Worm (Caenorhabditis elegans) whole organism, L1 larva: ENCODE results near the gene ddx-46.

ENCODE experiments used
- aly-2 ChIP-seq: fragments of 150-350 bp; optimal IDR thresholded peaks from 2 replicates; lab custom pipeline; 2014; ENCODE audit warnings: missing biosample characterization, missing genetic modification characterization
- ama-1 ChIP-seq: fragments of 150-350 bp; optimal IDR thresholded peaks from 2 replicates; lab custom pipeline; 2014
- ceh-63 ChIP-seq: fragments of 200-800 bp; sonication (Bioruptor generic); optimal IDR thresholded peaks from 2 replicates; lab custom pipeline; 2018; ENCODE audit warnings: mild to moderate bottlenecking, missing genetic modification characterization, missing compliant biosample characterization
- ceh-82 ChIP-seq, 3 experiments: fragments of 150-350 bp in 1 of 3; sonication (generic microtip) in 2 of 3; optimal IDR thresholded peaks; 2 replicates each; lab custom pipeline; 2014 to 2017; ENCODE audit warnings: missing biosample characterization in 3 of 3, missing genetic modification characterization in 3 of 3
- lin-15B ChIP-seq: fragments of 150-350 bp; sonication (generic microtip); optimal IDR thresholded peaks from 3 replicates; lab custom pipeline; 2014; ENCODE audit warnings: missing biosample characterization, missing genetic modification characterization
- lin-35 ChIP-seq, 2 experiments: fragments of 150-350 bp; optimal IDR thresholded peaks; 2 replicates each; lab custom pipeline; 2014; ENCODE audit warnings: missing biosample characterization in 2 of 2, missing genetic modification characterization in 2 of 2, missing genetic modification reagents in 2 of 2
- lsy-2 ChIP-seq, 2 experiments: fragments of 150-350 bp; optimal IDR thresholded peaks; 2 replicates each; lab custom pipeline; 2014; ENCODE audit warnings: missing biosample characterization in 2 of 2, missing genetic modification characterization in 2 of 2
- nhr-11 ChIP-seq: fragments of 150-350 bp; optimal IDR thresholded peaks from 2 replicates; lab custom pipeline; 2014; ENCODE audit warnings: missing biosample characterization, missing genetic modification characterization
- nhr-20 ChIP-seq: sonication (generic microtip); optimal IDR thresholded peaks from 2 replicates; lab custom pipeline; 2016; ENCODE audit warnings: mild to moderate bottlenecking, missing genetic modification characterization, missing compliant biosample characterization
- nhr-237 ChIP-seq: fragments of 150-350 bp; optimal IDR thresholded peaks from 2 replicates; lab custom pipeline; 2014; ENCODE audit warnings: missing biosample characterization, missing genetic modification characterization
- nhr-76 ChIP-seq: sonication (generic microtip); optimal IDR thresholded peaks from 2 replicates; lab custom pipeline; 2017; ENCODE audit warnings: missing biosample characterization, missing genetic modification characterization
- unc-86 ChIP-seq: sonication (generic microtip); optimal IDR thresholded peaks from 2 replicates; lab custom pipeline; 2016; ENCODE audit warnings: missing genetic modification characterization, missing compliant biosample characterization

DNA sequence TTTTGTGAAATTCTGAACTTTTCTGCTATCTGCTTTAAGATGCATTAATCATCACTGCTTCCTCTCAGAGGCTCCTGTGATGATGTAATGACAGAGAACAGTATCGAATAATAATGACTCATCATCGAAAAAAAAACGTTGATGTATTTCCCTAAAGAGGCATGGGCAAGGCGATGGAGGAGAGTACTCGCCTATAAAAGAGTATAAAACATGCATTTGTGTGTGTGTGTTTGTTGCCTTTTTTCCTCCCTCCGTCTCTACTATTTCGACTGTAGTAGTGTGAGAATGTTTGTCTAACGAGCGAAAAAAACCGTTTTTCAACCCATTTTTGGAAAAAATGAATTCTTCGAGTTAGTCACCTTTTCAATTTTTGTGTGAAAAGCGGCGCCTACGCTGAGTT lies 24.6 kb downstream of the ddx-46 start:
- TF ChIP-seq ama-1 (no peak), ceh-63 (no peak), lin-15B (no peak), nhr-237 (tag; lab: Kevin White, UChicago) (no peak), aly-2 (tag; lab: Kevin White, UChicago) (no peak), nhr-11 (tag; lab: Kevin White, UChicago) (no peak), ceh-82 (tag; optimal IDR thresholded peaks at IDR 0.05; lab: Kevin White, UChicago) (no peak), lsy-2 (tag; optimal IDR thresholded peaks at IDR 0.05; lab: Kevin White, UChicago) (no peak), unc-86 (tag; lab: Kevin White, UChicago) (no peak), nhr-20 (tag; lab: Kevin White, UChicago) (no peak), lin-35 (GFP tag; optimal IDR thresholded peaks at IDR 0.05; lab: Kevin White, UChicago) (no peak), nhr-76 (tag; lab: Kevin White, UChicago) (no peak)
